Worm (Caenorhabditis elegans): ENCODE data around the gene myrf-2.

myrf-2 gene

DNA sequence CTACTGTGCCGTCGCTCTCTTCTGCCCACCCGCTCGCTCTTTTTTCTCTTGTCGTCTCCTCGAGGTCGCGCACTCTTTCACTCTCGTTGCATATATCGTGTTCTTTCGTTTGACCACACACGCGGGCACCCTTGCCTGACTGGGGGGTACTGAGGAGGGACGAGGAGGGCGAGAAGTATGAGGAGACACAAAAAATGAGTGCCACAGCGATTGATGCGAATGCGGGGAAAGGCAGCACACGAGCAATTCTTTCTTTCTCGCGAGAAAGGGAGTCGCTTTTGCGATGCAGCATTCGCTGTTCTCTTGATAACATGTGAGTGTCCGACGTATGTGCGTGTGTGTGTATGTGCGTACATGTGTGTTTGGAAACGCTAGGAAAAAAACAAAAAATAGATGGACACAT lies 5.7 kb downstream of the myrf-2 start (continued):
- TF ChIP-seq egl-5 (tag; optimal IDR thresholded peaks at IDR 0.05) = peak; percentile 60
- TF ChIP-seq elt-3 (tag; optimal IDR thresholded peaks at IDR 0.05) = no peak
- no peak for TF ChIP-seq ceh-9 (tag; optimal IDR thresholded peaks at IDR 0.05)

DNA sequence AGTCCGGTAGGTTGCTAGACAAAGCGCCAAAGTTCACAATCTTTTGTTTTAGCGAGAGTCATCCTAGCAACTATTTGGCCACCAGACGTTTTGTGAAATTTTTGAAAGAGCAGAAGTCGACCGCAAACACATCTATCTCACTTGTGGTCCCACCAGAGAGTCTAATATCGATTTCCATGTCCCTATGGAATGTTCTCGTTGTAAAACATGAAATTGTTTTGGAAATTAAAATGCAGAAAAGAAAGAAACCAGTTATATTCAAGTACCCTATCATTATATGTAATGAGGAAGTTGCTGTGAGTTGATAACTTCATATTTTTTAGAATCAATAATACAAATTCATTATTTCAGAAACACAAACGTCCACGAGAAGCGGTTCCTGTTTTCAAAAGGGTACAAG lies 9.5 kb downstream of the myrf-2 start:
- TF ChIP-seq mml-1 (tag; optimal IDR thresholded peaks at IDR 0.05) (no peak), nhr-67 (tag; optimal IDR thresholded peaks at IDR 0.05) (no peak), ceh-28 (tag; optimal IDR thresholded peaks at IDR 0.05) (no peak), ztf-4 (tag; optimal IDR thresholded peaks at IDR 0.05) (no peak), unc-39 (tag; optimal IDR thresholded peaks at IDR 0.05) (no peak), nhr-237 (tag; optimal IDR thresholded peaks at IDR 0.05) (no peak)

ce11 chrX:10183695-10184094 lies 10.5 kb downstream of the myrf-2 start, which contains the start of gene arrd-28:
Gene arrd-28, plus strand, starts transcription at chrX:10183995.
- no peak for TF ChIP-seq nhr-11 (tag; optimal IDR thresholded peaks at IDR 0.05)
- TF ChIP-seq snpc-4 (tag; optimal IDR thresholded peaks at IDR 0.05) = no peak
- no peak for TF ChIP-seq elt-2 (tag; optimal IDR thresholded peaks at IDR 0.05)
- no peak for TF ChIP-seq ceh-82 (tag; optimal IDR thresholded peaks at IDR 0.05)
- TF ChIP-seq nhr-28 (tag; optimal IDR thresholded peaks at IDR 0.05) = no peak
- TF ChIP-seq hmg-11 (tag; optimal IDR thresholded peaks at IDR 0.05) = no peak
- TF ChIP-seq elt-1 (tag; optimal IDR thresholded peaks at IDR 0.05) = no peak
- no peak for TF ChIP-seq fkh-2 (tag; optimal IDR thresholded peaks at IDR 0.05)
- no peak for TF ChIP-seq aly-2 (tag; optimal IDR thresholded peaks at IDR 0.05)
- no peak for TF ChIP-seq skn-1 (tag; optimal IDR thresholded peaks at IDR 0.05)
- TF ChIP-seq nhr-237 (tag; optimal IDR thresholded peaks at IDR 0.05) = no peak
- no peak for TF ChIP-seq nhr-12 (tag; optimal IDR thresholded peaks at IDR 0.05)
- TF ChIP-seq mdl-1 (tag; optimal IDR thresholded peaks at IDR 0.05) = no peak
- no peak for TF ChIP-seq lin-15B (tag; optimal IDR thresholded peaks at IDR 0.05)
- no peak for TF ChIP-seq nhr-76 (tag; optimal IDR thresholded peaks at IDR 0.05)
- no peak for TF ChIP-seq daf-12 (tag; optimal IDR thresholded peaks at IDR 0.05)
- no peak for TF ChIP-seq tbx-2 (tag; optimal IDR thresholded peaks at IDR 0.05)
- no peak for TF ChIP-seq jun-1 (tag; optimal IDR thresholded peaks at IDR 0.05)
- no peak for TF ChIP-seq fos-1 (tag; optimal IDR thresholded peaks at IDR 0.05)
- TF ChIP-seq nhr-43 (tag; optimal IDR thresholded peaks at IDR 0.05; ENCODE audit: poor library complexity, severe bottlenecking) = no peak

DNA sequence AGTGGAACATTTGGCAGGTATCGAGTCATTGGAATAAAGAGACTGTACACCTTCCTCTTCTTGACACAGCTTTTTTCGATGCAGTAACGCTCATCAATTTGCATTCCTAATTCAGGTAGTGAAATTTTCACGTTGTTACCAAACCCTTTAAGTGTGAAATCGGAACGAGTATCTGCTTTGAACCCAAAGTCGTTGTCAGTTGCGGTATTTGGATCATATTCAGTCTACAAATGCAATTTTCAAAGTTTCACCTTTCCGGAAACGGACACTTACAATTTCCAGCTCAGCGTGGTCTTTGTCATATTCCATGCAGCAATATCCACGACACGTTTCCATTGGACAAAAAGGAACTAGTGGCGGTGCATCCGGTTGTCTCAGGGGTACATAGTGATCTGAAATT lies 11.6 kb downstream of the myrf-2 start:
- TF ChIP-seq nhr-28 (tag; optimal IDR thresholded peaks at IDR 0.05) (no peak), egl-27 (tag; optimal IDR thresholded peaks at IDR 0.05) (no peak), sea-2 (GFP tag; optimal IDR thresholded peaks at IDR 0.05) (no peak), elt-3 (tag; optimal IDR thresholded peaks at IDR 0.05) (no peak), ZK546.5 (tag; optimal IDR thresholded peaks at IDR 0.05) (no peak), snpc-4 (tag; optimal IDR thresholded peaks at IDR 0.05) (no peak), nhr-77 (tag; optimal IDR thresholded peaks at IDR 0.05) (no peak)

ce11 chrX:10176295-10176694 lies 17.9 kb downstream of the myrf-2 start, which contains the start of gene ncs-4:
Gene ncs-4, plus strand, starts transcription at chrX:10176521.
- no peak for TF ChIP-seq elt-2 (tag; optimal IDR thresholded peaks at IDR 0.05)
- TF ChIP-seq egl-5 (tag; optimal IDR thresholded peaks at IDR 0.05) = peak; percentile 11

DNA sequence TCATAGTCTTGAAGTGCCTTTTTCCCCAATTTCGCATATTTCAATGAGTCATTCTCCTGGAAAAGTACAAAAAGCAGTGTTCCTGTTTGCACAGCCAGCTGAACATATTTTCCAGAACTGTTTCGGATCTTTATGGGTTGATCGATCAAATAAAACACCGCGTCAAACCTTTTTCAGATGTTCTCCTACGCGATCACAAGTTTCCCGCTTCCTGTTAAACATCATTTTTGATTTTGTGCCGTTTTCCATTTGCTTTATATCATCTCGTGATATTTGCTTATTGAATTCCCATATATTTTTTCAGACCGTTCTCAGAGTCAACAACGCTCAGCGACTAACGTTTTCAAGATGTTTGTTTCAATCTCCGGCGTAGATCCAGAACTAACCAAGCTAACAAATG lies 19.5 kb downstream of the myrf-2 start, which contains the start of gene C07A4.3:
C07A4.3 (plus strand) TSS at position 301 of the 400 bp plus-strand sequence.
- TF ChIP-seq fos-1 (tag; optimal IDR thresholded peaks at IDR 0.05) (no peak), lsy-12 (tag; optimal IDR thresholded peaks at IDR 0.05) (no peak), daf-12 (tag; optimal IDR thresholded peaks at IDR 0.05) (no peak), sea-2 (GFP tag; optimal IDR thresholded peaks at IDR 0.05) (no peak), tbx-2 (tag; optimal IDR thresholded peaks at IDR 0.05) (no peak), unc-62 (GFP tag; optimal IDR thresholded peaks at IDR 0.05) (no peak), elt-2 (tag; optimal IDR thresholded peaks at IDR 0.05) (no peak), nhr-12 (tag; optimal IDR thresholded peaks at IDR 0.05) (no peak)

Data from whole organism, L3 larva.